Fruit fly (Drosophila melanogaster): ENCODE data around the gene xit.

Gene xit

dm6 chrX:6849178-6849956 lies 28.6 kb downstream of the xit start, which contains the start of the genes Cht11 and CG4558 (continued):
- TF ChIP-seq sug (tag; optimal IDR thresholded peaks at IDR 0.05) (peak; percentile 85), az2 (GFP tag; optimal IDR thresholded peaks at IDR 0.05) (peak; percentile 78), CG12104 (GFP tag; optimal IDR thresholded peaks at IDR 0.05) (peak; percentile 52), Dip3 (GFP tag; optimal IDR thresholded peaks at IDR 0.05) (peak; percentile 64), Atf6 (GFP tag; IDR thresholded peaks at IDR 0.05) (peak; percentile 84), CG2712 (tag; optimal IDR thresholded peaks at IDR 0.05) (peak; percentile 87), ems (GFP tag; optimal IDR thresholded peaks at IDR 0.05) (peak; percentile 70), CG3995 (GFP tag; optimal IDR thresholded peaks at IDR 0.05) (peak; percentile 66), CG2889 (GFP tag; IDR thresholded peaks at IDR 0.05) (peak; percentile 76), CG3407 (GFP tag; optimal IDR thresholded peaks at IDR 0.05) (peak; percentile 41), CG6683 (GFP tag; optimal IDR thresholded peaks at IDR 0.05) (peak; percentile 22), YL-1 (GFP tag; optimal IDR thresholded peaks at IDR 0.05) (peak; percentile 84), cas (GFP tag; IDR thresholded peaks at IDR 0.05) (0 out of 2 replicates have a peak, but pooled peaks have one; percentile 28), Mes4 (GFP tag; optimal IDR thresholded peaks at IDR 0.05) (peak; percentile 34), vnd (GFP tag; IDR thresholded peaks at IDR 0.05; ENCODE audit: partially characterized antibody) (peak; percentile 46; the same call in 1 of the 3 replicates), pfk (GFP tag; optimal IDR thresholded peaks at IDR 0.05) (peak; percentile 23), sr (GFP tag; IDR thresholded peaks at IDR 0.05) (0 out of 3 replicates have a peak, but pooled peaks have one; percentile 24), pum (GFP tag; optimal IDR thresholded peaks at IDR 0.05) (peak; percentile 79), bbx (GFP tag; IDR thresholded peaks at IDR 0.05; ENCODE audit: partially characterized antibody) (peak; percentile 50; the same call in 1 of the 2 replicates), CG8765 (GFP tag; IDR thresholded peaks at IDR 0.05) (peak; percentile 77), CG4404 (GFP tag; IDR thresholded peaks at IDR 0.05) (peak; percentile 69), E2f1 (GFP tag; IDR thresholded peaks at IDR 0.05) (peak; percentile 87), tup (GFP tag; optimal IDR thresholded peaks at IDR 0.05) (peak; percentile 46), CG32772 (GFP tag; IDR thresholded peaks at IDR 0.05) (peak; percentile 80), emc (GFP tag; optimal IDR thresholded peaks at IDR 0.05) (no peak), cad (GFP tag; optimal IDR thresholded peaks at IDR 0.05) (no peak), CG16815 (GFP tag; optimal IDR thresholded peaks at IDR 0.05) (peak; percentile 65), CG31388 (GFP tag; optimal IDR thresholded peaks at IDR 0.05) (peak; percentile 41), CG10366 (GFP tag; IDR thresholded peaks at IDR 0.05) (peak; percentile 81), seq (GFP tag; IDR thresholded peaks at IDR 0.05) (peak; percentile 58; the same call in 1 of the 2 replicates), CG14860 (GFP tag; IDR thresholded peaks at IDR 0.05; ENCODE audit: partially characterized antibody) (no peak; the same call in 2 of the 3 replicates), Elba2 (GFP tag; optimal IDR thresholded peaks at IDR 0.05) (no peak), ato (GFP tag; IDR thresholded peaks at IDR 0.05; ENCODE audit: partially characterized antibody) (no peak), HmgD (GFP tag; optimal IDR thresholded peaks at IDR 0.05) (no peak), CG12299 (tag; optimal IDR thresholded peaks at IDR 0.05) (peak; percentile 73), NK7.1 (GFP tag; optimal IDR thresholded peaks at IDR 0.05) (no peak), gcm (GFP tag; optimal IDR thresholded peaks at IDR 0.05) (peak; percentile 68), phol (tag; optimal IDR thresholded peaks at IDR 0.05) (peak; percentile 85), CG5953 (GFP tag; IDR thresholded peaks at IDR 0.05) (no peak), kni (GFP tag; optimal IDR thresholded peaks at IDR 0.05) (peak; percentile 12), dati (GFP tag; IDR thresholded peaks at IDR 0.05) (no peak), CG8290 (GFP tag; optimal IDR thresholded peaks at IDR 0.05) (peak; percentile 62), CG8290 (tag; optimal IDR thresholded peaks at IDR 0.05) (peak in 1 of 2 experiments; percentile 56), CG1832 (GFP tag; optimal IDR thresholded peaks at IDR 0.05) (no peak), CG30020 (tag; optimal IDR thresholded peaks at IDR 0.05) (peak; percentile 65), ash1 (GFP tag; optimal IDR thresholded peaks at IDR 0.05) (no peak), Sox102F (GFP tag; optimal IDR thresholded peaks at IDR 0.05) (peak; percentile 85), CG6654 (GFP tag; optimal IDR thresholded peaks at IDR 0.05) (peak; percentile 31), shn (GFP tag; optimal IDR thresholded peaks at IDR 0.05) (peak; percentile 27), al (GFP tag; IDR thresholded peaks at IDR 0.05) (peak; percentile 77)
